Fruit fly (Drosophila melanogaster) whole organism, embryonic: ENCODE data around the gene CG12945.

ENCODE experiments used
- B-H2 ChIP-seq: fragments of 200-800 bp; sonication (Bioruptor generic); optimal IDR thresholded peaks from 2 replicates; lab custom pipeline; 2018; ENCODE audit warnings: missing biosample characterization, mild to moderate bottlenecking, missing genetic modification characterization
- CG10147 ChIP-seq: fragments of 200-800 bp; sonication (Bioruptor generic); optimal IDR thresholded peaks from 2 replicates; lab custom pipeline; 2019; ENCODE audit warnings: missing biosample characterization, mild to moderate bottlenecking, missing genetic modification characterization, moderate library complexity
- CG10267 ChIP-seq: fragments of 200-800 bp; sonication (Bioruptor generic); optimal IDR thresholded peaks from 2 replicates; lab custom pipeline; 2018; ENCODE audit warnings: missing biosample characterization, mild to moderate bottlenecking, missing genetic modification characterization, moderate library complexity
- CG13287 ChIP-seq: fragments of 200-800 bp; sonication (Bioruptor generic); IDR thresholded peaks from 2 replicates; pipeline ENCODE4 v1.3.6; 2022; ENCODE audit warnings: missing biosample characterization, missing genetic modification characterization; ENCODE audit not compliant: partially characterized antibody
- CG13775 ChIP-seq: fragments of 200-800 bp; sonication (Bioruptor generic); optimal IDR thresholded peaks from 3 replicates; lab custom pipeline; 2017; ENCODE audit warnings: missing biosample characterization, mild to moderate bottlenecking, missing genetic modification characterization
- CG14710 ChIP-seq: fragments of 200-800 bp; sonication (Bioruptor generic); optimal IDR thresholded peaks from 3 replicates; lab custom pipeline; 2019; ENCODE audit warnings: missing biosample characterization, mild to moderate bottlenecking, missing genetic modification characterization, moderate library complexity
- CG16779 ChIP-seq: fragments of 200-800 bp; sonication (Bioruptor generic); IDR thresholded peaks from 2 replicates; pipeline ENCODE4 v1.3.6; 2022; ENCODE audit warnings: missing biosample characterization, missing genetic modification characterization
- CG17186 ChIP-seq: fragments of 200-800 bp; sonication (Bioruptor generic); optimal IDR thresholded peaks from 3 replicates; lab custom pipeline; 2017; ENCODE audit warnings: missing biosample characterization, missing genetic modification reagents, missing genetic modification characterization
- CG17328 ChIP-seq: fragments of 200-800 bp; sonication (Bioruptor generic); IDR thresholded peaks from 2 replicates; pipeline ENCODE4 v1.3.6; 2022; ENCODE audit warnings: missing biosample characterization, missing genetic modification characterization
- CG17361 ChIP-seq: fragments of 200-800 bp; sonication (Bioruptor generic); IDR thresholded peaks from 3 replicates; pipeline ENCODE4 v1.3.6; 2022; ENCODE audit warnings: missing biosample characterization, missing genetic modification characterization
- CG30431 ChIP-seq: fragments of 200-800 bp; sonication (Bioruptor generic); optimal IDR thresholded peaks from 2 replicates; lab custom pipeline; 2017; ENCODE audit warnings: missing biosample characterization, missing genetic modification characterization
- CG42726 ChIP-seq: fragments of 200-800 bp; sonication (Bioruptor generic); IDR thresholded peaks from 2 replicates; pipeline ENCODE4 v1.3.6; 2022; ENCODE audit warnings: missing biosample characterization, missing genetic modification characterization; ENCODE audit not compliant: partially characterized antibody
- CG6683 ChIP-seq: fragments of 200-800 bp; sonication (Bioruptor generic); optimal IDR thresholded peaks from 2 replicates; lab custom pipeline; 2017; ENCODE audit warnings: missing biosample characterization, mild to moderate bottlenecking, missing genetic modification characterization, missing genetic modification reagents
- CG7987 ChIP-seq: fragments of 200-800 bp; sonication (Bioruptor generic); optimal IDR thresholded peaks from 2 replicates; lab custom pipeline; 2018; ENCODE audit warnings: missing biosample characterization, mild to moderate bottlenecking, missing genetic modification characterization, moderate library complexity
- CG8290 ChIP-seq, 3 experiments: fragments of 200-800 bp; sonication (Bioruptor generic); optimal IDR thresholded peaks; 2 replicates each; lab custom pipeline; 2016 to 2019; ENCODE audit warnings: missing biosample characterization in 3 of 3, missing genetic modification characterization in 3 of 3, mild to moderate bottlenecking in 2 of 3, moderate library complexity in 1 of 3
- Dek ChIP-seq: fragments of 200-800 bp; sonication (Bioruptor generic); optimal IDR thresholded peaks from 3 replicates; lab custom pipeline; 2019; ENCODE audit warnings: missing biosample characterization, mild to moderate bottlenecking, missing genetic modification characterization, moderate library complexity
- E2f2 ChIP-seq: fragments of 200-800 bp; sonication (Bioruptor generic); IDR thresholded peaks from 2 replicates; pipeline ENCODE4 v1.3.6; 2022; ENCODE audit warnings: missing biosample characterization, missing genetic modification characterization
- Ets65A ChIP-seq: fragments of 200-800 bp; sonication (Bioruptor generic); peaks from one replicate; lab custom pipeline; 2016; ENCODE audit warnings: missing biosample characterization, missing genetic modification characterization
- HmgZ ChIP-seq: fragments of 200-800 bp; sonication (Bioruptor generic); optimal IDR thresholded peaks from 2 replicates; lab custom pipeline; 2018; ENCODE audit warnings: missing biosample characterization, mild to moderate bottlenecking, missing genetic modification characterization
- Lhr ChIP-seq: fragments of 200-800 bp; sonication (Bioruptor generic); optimal IDR thresholded peaks from 3 replicates; lab custom pipeline; 2017; ENCODE audit warnings: mild to moderate bottlenecking, missing biosample characterization, missing genetic modification reagents, missing genetic modification characterization
- Meics ChIP-seq: fragments of 200-800 bp; sonication (Bioruptor generic); optimal IDR thresholded peaks from 2 replicates; lab custom pipeline; 2017; ENCODE audit warnings: missing biosample characterization, mild to moderate bottlenecking, missing genetic modification characterization
- Oli ChIP-seq: fragments of 200-800 bp; sonication (Bioruptor generic); optimal IDR thresholded peaks from 2 replicates; lab custom pipeline; 2018; ENCODE audit warnings: missing biosample characterization, mild to moderate bottlenecking, missing genetic modification characterization, moderate library complexity
- Opbp ChIP-seq: fragments of 200-800 bp; sonication (Bioruptor generic); IDR thresholded peaks from 3 replicates; pipeline ENCODE4 v1.3.6; 2022; ENCODE audit warnings: missing biosample characterization, missing genetic modification characterization; ENCODE audit not compliant: partially characterized antibody
- Rfx ChIP-seq: fragments of 200-800 bp; sonication (Bioruptor generic); IDR thresholded peaks from 2 replicates; pipeline ENCODE4 v1.3.6; 2022; ENCODE audit warnings: missing biosample characterization, missing genetic modification characterization
- Usf ChIP-seq: fragments of 200-800 bp; sonication (Bioruptor generic); optimal IDR thresholded peaks from 2 replicates; lab custom pipeline; 2017; ENCODE audit warnings: missing genotype, missing biosample characterization, missing genetic modification characterization
- amos ChIP-seq: fragments of 200-800 bp; sonication (Bioruptor generic); IDR thresholded peaks from 2 replicates; pipeline ENCODE4 v1.3.6; 2022; ENCODE audit warnings: missing biosample characterization, missing genetic modification characterization; ENCODE audit not compliant: partially characterized antibody
- btn ChIP-seq: fragments of 200-800 bp; sonication (Bioruptor generic); optimal IDR thresholded peaks from 2 replicates; lab custom pipeline; 2016; ENCODE audit warnings: missing biosample characterization, missing genetic modification characterization
- caup ChIP-seq: fragments of 200-800 bp; sonication (Bioruptor generic); optimal IDR thresholded peaks from 3 replicates; lab custom pipeline; 2017; ENCODE audit warnings: missing biosample characterization, mild to moderate bottlenecking, missing genetic modification characterization, moderate library complexity; ENCODE audit not compliant: severe bottlenecking
- chinmo ChIP-seq: fragments of 200-800 bp; sonication (Bioruptor generic); IDR thresholded peaks from 4 replicates; pipeline ENCODE4 v1.3.6; 2022; ENCODE audit warnings: missing biosample characterization, missing genetic modification characterization; ENCODE audit not compliant: partially characterized antibody
- crol ChIP-seq: fragments of 200-800 bp; sonication (Bioruptor generic); IDR thresholded peaks from 2 replicates; pipeline ENCODE4 v1.3.6; 2022; ENCODE audit warnings: missing biosample characterization, missing genetic modification characterization
- dysf ChIP-seq: fragments of 200-800 bp; sonication (Bioruptor generic); IDR thresholded peaks from 3 replicates; pipeline ENCODE4 v1.3.6; 2022; ENCODE audit warnings: missing biosample characterization, missing genetic modification characterization
- ewg ChIP-seq: fragments of 200-800 bp; sonication (Bioruptor generic); optimal IDR thresholded peaks from 3 replicates; lab custom pipeline; 2017; ENCODE audit warnings: mild to moderate bottlenecking, missing biosample characterization, missing genetic modification reagents, missing genetic modification characterization
- grau ChIP-seq: fragments of 200-800 bp; optimal IDR thresholded peaks from 3 replicates; lab custom pipeline; 2019; ENCODE audit warnings: missing biosample characterization, mild to moderate bottlenecking, missing genetic modification characterization, moderate library complexity
- inv ChIP-seq: fragments of 200-800 bp; sonication (Bioruptor generic); IDR thresholded peaks from 2 replicates; pipeline ENCODE4 v1.3.6; 2022; ENCODE audit warnings: missing biosample characterization, missing genetic modification characterization; ENCODE audit not compliant: partially characterized antibody
- knrl ChIP-seq: fragments of 200-800 bp; sonication (Bioruptor generic); IDR thresholded peaks from 3 replicates; pipeline ENCODE4 v1.3.6; 2022; ENCODE audit warnings: missing biosample characterization, missing genetic modification characterization; ENCODE audit not compliant: partially characterized antibody
- lab ChIP-seq: fragments of 200-800 bp; sonication (Bioruptor generic); optimal IDR thresholded peaks from 3 replicates; lab custom pipeline; 2017; ENCODE audit warnings: missing biosample characterization, missing genetic modification characterization, mild to moderate bottlenecking, moderate library complexity, missing genetic modification reagents
- mirr ChIP-seq: fragments of 200-800 bp; sonication (Bioruptor generic); optimal IDR thresholded peaks from 3 replicates; lab custom pipeline; 2018; ENCODE audit warnings: missing biosample characterization, mild to moderate bottlenecking, missing genetic modification characterization
- nau ChIP-seq: fragments of 200-800 bp; sonication (Bioruptor generic); optimal IDR thresholded peaks from 3 replicates; lab custom pipeline; 2017; ENCODE audit warnings: missing biosample characterization, mild to moderate bottlenecking, missing genetic modification characterization, missing genetic modification reagents
- nom ChIP-seq: fragments of 200-800 bp; sonication (Bioruptor generic); optimal IDR thresholded peaks from 2 replicates; lab custom pipeline; 2017; ENCODE audit warnings: missing biosample characterization, missing genetic modification characterization, mild to moderate bottlenecking, moderate library complexity, missing genetic modification reagents
- onecut ChIP-seq: fragments of 200-800 bp; sonication (Bioruptor generic); IDR thresholded peaks from 2 replicates; pipeline ENCODE4 v1.3.6; 2022; ENCODE audit warnings: missing biosample characterization, missing genetic modification characterization
- stc ChIP-seq: fragments of 200-800 bp; sonication (Bioruptor generic); IDR thresholded peaks from 2 replicates; pipeline ENCODE4 v1.3.6; 2022; ENCODE audit warnings: missing biosample characterization, missing genetic modification characterization
- unc-4 ChIP-seq: fragments of 200-800 bp; sonication (Bioruptor generic); IDR thresholded peaks from 2 replicates; pipeline ENCODE4 v1.3.6; 2022; ENCODE audit warnings: missing biosample characterization, missing genetic modification characterization; ENCODE audit not compliant: partially characterized antibody
- unpg ChIP-seq: fragments of 200-800 bp; sonication (Bioruptor generic); optimal IDR thresholded peaks from 3 replicates; lab custom pipeline; 2018; ENCODE audit warnings: missing biosample characterization, mild to moderate bottlenecking, missing genetic modification characterization, moderate library complexity
- zen2 ChIP-seq: fragments of 200-800 bp; sonication (Bioruptor generic); IDR thresholded peaks from 3 replicates; pipeline ENCODE4 v1.3.6; 2022; ENCODE audit warnings: missing biosample characterization, missing genetic modification characterization; ENCODE audit not compliant: partially characterized antibody
- zf30C ChIP-seq: fragments of 200-800 bp; sonication (Bioruptor generic); optimal IDR thresholded peaks from 3 replicates; lab custom pipeline; 2018; ENCODE audit warnings: missing biosample characterization, mild to moderate bottlenecking, missing genetic modification characterization

Gene CG12945

DNA sequence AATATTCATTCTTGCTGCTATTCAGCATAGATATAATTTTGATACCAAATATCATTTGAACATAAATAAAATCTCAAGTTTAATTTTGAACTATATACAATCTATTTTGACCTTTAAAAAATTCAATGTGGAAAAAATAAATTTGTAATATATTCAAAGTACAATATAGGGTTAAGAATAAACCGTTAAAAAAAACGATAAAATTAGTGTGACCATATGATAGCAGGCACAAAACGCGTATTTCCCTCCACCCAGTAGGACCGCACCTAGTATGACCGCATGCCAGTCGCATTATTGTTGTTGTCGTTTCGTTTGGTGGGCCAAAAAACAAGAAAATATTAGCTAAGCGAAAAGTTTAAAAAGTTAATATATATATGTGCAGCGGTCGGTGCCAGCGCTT, 2.0 kb upstream of the CG12945 start, which contains the start of gene CG8516 (continued):
- TF ChIP-seq nau (no peak), HmgZ (tag; lab: Kevin White, UChicago) (peak; percentile 67), CG10147 (peak; percentile 20), grau (peak; percentile 18), Usf (GFP tag; lab: Kevin White, UChicago) (no peak), Meics (peak; percentile 0), CG17328 (peak; percentile 36), CG13775 (GFP tag; lab: Kevin White, UChicago) (no peak), CG17361 (0 out of 3 replicates have a peak, but pooled peaks have one; percentile 15), CG10267 (tag; lab: Kevin White, UChicago) (peak; percentile 51), CG14710 (peak; percentile 48), ewg (GFP tag; lab: Kevin White, UChicago) (no peak)

DNA sequence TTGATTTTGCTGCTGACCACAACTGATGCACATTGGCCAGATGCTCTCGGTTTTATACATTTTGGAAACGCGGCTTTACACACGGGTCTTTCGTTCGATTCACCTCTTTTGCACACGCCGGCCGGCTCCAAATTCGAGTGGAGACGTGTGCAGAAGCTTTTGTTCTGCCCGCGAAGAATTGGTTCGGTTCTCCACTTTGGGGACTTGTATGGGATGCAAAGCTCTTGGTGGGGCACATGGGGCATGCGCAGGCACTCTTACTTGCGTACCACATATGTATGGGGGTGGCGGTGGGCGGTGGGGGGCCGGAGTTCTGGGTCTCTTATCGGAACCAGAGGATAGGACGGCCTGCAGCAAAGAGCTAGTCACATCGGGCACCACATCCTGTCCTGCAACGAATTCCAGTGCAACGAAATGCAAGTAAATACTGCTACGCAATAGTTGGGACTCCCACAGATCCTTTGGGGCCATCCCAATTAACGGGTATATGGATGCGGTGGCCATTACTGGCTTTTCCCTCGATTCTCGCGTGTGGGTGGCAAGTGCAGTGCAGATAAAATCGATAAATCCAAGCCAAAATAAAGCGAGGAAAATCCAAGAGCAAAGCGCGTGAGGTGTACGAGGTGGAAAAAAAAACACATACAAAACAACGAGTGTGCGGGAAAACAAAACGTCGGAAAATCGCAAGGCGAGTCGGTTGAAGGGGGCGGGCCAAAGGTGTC, 6.5 kb downstream of the CG12945 start, which contains the start of the genes MtnA and CG8500:
Gene MtnA, minus strand, starts transcription at position 30 of the 722 bp plus-strand sequence.
Gene CG8500, plus strand, starts transcription at position 313 of the 722 bp plus-strand sequence.
- TF ChIP-seq unc-4 (GFP tag; lab: Robert Waterston, UW) (0 out of 2 replicates have a peak, but pooled peaks have one; percentile 28), zen2 (GFP tag; lab: Robert Waterston, UW) (no peak), B-H2 (GFP tag; lab: Kevin White, UChicago) (peak; percentile 15), CG17328 (no peak), chinmo (GFP tag; lab: Robert Waterston, UW) (0 out of 4 replicates have a peak, but pooled peaks have one; percentile 65), CG42726 (GFP tag; lab: Robert Waterston, UW) (peak; percentile 52; the same call in 1 of the 2 replicates), Dek (tag; lab: Kevin White, UChicago) (peak; percentile 53), onecut (GFP tag; lab: Robert Waterston, UW) (peak; percentile 87), inv (GFP tag; lab: Robert Waterston, UW) (peak; percentile 28; the same call in 1 of the 2 replicates), knrl (peak; percentile 19; the same call in 1 of the 3 replicates), CG30431 (GFP tag; lab: Kevin White, UChicago) (no peak), lab (GFP tag; lab: Kevin White, UChicago) (peak; percentile 51), CG17186 (no peak), CG8290 (GFP tag; optimal IDR thresholded peaks at IDR 0.05; lab: Kevin White, UChicago) (no peak), CG8290 (tag; optimal IDR thresholded peaks at IDR 0.05; lab: Kevin White, UChicago) (peak in 1 of 2 experiments; percentile 62), CG16779 (GFP tag; lab: Robert Waterston, UW) (no peak), mirr (GFP tag; lab: Kevin White, UChicago) (no peak), Oli (tag; lab: Kevin White, UChicago) (no peak), Opbp (GFP tag; lab: Robert Waterston, UW) (0 out of 3 replicates have a peak, but pooled peaks have one; percentile 24), unpg (GFP tag; lab: Kevin White, UChicago) (no peak), nom (no peak), caup (GFP tag; lab: Kevin White, UChicago) (peak; percentile 13), stc (GFP tag; lab: Robert Waterston, UW) (0 out of 2 replicates have a peak, but pooled peaks have one; percentile 16), crol (GFP tag; lab: Robert Waterston, UW) (peak; percentile 93), btn (GFP tag; lab: Kevin White, UChicago) (no peak), dysf (GFP tag; lab: Robert Waterston, UW) (no peak), zf30C (GFP tag; lab: Kevin White, UChicago) (no peak), CG7987 (GFP tag; lab: Kevin White, UChicago) (peak; percentile 30), amos (GFP tag; lab: Robert Waterston, UW) (peak; percentile 44; the same call in 1 of the 2 replicates), Ets65A (GFP tag; lab: Kevin White, UChicago) (peak; percentile 77), Rfx (GFP tag; lab: Robert Waterston, UW) (no peak), E2f2 (peak; percentile 68), Lhr (peak; percentile 13), CG6683 (GFP tag; lab: Kevin White, UChicago) (peak; percentile 11), CG13287 (GFP tag; lab: Robert Waterston, UW) (peak; percentile 51)
